Fruit fly (Drosophila melanogaster): ENCODE data around the gene Tl.
A peak's percentile ranks its signal among the peaks of the same experiment; 100 is the strongest.

The Tl gene

DNA sequence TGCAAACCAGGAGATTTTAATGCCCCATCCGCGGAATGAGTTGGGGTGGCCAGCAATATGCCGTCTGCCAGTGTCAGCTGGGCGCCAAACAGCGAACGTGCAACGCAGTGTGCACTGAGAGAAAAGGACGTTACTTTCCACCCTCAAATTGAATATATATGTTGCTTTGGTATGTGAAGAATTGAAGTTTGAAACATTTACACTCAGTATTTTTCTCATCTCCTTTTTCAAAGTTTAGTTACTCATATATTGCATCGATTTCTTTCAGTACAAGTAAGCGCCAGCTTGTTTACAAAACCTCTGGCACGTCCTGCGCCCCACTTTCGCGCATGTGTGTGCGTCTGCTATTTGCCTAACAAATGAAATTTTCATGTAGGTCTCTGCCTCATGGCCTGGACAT lies 60.4 kb downstream of the Tl start:
- TF ChIP-seq CG17801 (GFP tag; optimal IDR thresholded peaks at IDR 0.05; ENCODE audit: partially characterized antibody) = no peak

DNA sequence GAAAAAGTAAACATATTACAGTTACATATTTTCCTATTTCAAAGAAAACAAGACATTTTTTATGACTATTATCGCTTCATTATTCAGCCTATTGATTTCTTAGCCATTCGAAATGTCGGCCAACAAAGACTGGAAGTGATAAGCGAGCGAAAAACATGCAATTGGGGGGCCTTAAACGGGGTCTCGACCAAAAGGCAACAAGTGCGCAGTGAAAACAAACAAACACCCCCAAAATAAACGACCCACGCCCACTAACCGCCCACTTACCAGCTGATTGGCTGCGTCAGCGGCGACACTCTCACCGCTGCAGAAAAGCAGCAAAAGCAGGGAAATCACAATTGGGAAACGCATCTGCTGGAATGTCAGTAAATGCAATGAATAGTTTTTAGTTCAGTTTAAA lies 63.4 kb downstream of the Tl start:
- TF ChIP-seq CG17801 (GFP tag; optimal IDR thresholded peaks at IDR 0.05; ENCODE audit: partially characterized antibody) = no peak

DNA sequence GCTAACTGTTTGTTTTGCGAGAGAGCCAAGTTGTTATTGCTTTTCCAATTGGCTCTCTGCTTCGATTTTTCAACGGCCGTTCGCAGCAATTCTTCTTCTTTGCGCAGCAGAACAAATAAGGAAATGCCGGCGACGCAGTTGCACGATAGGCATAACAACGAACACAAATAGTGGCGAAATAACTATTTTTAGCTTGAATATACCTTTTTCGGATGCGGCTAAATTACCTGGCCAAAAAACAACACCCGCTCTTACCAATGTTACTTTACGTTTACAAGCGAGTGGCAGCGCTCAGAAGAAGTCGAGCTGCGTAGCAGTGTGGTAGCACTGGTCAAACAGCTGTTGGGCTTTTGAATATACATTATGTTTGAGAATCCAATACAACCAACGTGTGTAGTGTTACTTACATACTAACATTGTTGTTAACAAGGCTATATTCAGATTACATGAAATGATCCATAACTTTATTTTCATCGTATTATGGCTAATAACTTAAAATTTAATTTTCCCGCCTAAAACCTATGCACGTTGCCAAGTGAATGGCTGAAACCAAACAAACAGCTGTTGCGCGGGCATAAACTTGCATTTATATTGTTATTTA lies 64.1 kb downstream of the Tl start, which contains the start of the genes Lerp and IntS12:
TSS of gene Lerp (minus strand) at position 283 of the 601 bp plus-strand sequence.
TSS of gene IntS12 (plus strand) at position 529 of the 601 bp plus-strand sequence.
- no peak for TF ChIP-seq CG17801 (GFP tag; optimal IDR thresholded peaks at IDR 0.05; ENCODE audit: partially characterized antibody)

DNA sequence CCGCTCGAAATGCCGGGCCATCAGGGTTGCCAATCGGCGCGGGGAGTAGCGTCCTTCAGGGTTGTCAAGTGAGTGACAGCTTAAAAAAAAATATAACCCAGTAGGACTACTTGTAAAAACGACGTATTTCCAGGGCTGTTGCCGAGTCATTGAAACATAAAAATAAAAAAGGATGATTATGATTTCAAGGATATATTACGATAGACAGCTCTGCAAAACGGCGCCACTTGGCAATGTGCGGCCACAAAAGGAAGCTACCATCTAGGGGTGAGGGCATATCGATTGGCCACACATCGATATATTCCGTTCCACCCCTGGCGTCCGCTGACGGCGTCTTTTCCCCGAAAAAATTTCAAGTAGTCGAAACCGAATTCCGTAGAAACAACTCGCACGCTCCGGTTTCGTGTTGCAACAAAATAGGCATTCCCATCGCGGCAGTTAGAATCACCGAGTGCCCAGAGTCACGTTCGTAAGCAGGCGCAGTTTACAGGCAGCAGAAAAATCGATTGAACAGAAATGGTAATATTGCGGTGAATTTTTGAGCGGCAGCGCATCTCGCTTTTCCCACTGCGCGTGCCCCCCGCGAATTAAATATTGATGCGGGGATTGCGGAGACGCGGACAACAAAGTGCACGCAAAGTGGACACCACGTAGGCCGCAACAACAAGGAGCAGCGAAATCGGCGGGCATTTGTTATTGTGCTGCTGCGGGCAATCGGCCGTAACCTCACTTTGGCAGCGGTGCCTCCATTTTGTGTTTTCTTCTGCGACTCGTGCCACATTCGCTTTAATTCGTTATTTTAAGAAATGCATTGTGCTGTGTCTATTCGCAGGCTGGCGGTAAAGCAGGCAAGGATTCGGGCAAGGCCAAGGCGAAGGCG lies 68.0 kb downstream of the Tl start, which contains the start of the genes ball and His2Av:
TSS of gene ball (minus strand) at position 231 of the 880 bp plus-strand sequence.
TSS of gene His2Av (plus strand) at position 353 of the 880 bp plus-strand sequence.
- peak; percentile 75 for TF ChIP-seq CG17801 (GFP tag; optimal IDR thresholded peaks at IDR 0.05; ENCODE audit: partially characterized antibody)

DNA sequence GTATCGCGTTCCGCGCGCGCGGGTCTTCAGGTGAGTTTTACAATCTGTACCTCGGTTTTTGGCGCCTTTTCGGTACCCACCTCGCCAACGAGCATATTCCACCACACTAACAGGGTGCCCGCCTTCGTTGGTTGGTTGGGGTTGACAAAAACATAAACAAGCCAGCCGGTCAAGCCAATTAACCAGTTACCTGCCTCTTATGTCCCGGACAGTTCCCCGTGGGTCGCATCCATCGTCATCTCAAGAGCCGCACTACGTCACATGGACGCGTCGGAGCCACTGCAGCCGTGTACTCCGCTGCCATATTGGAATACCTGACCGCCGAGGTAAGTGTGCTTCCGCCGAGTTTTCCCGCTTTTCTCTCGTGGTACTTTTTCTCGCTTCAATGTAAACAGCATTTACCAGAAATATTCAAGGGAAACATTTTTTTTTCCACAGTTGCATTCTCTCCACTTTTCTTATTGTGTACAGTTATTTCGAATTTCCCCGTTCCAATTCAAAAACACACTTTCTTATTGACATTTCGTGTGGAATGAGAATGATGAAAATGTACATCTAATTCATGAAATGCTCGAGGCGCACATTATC lies 68.7 kb downstream of the Tl start:
- TF ChIP-seq CG17801 (GFP tag; optimal IDR thresholded peaks at IDR 0.05; ENCODE audit: partially characterized antibody) = no peak

DNA sequence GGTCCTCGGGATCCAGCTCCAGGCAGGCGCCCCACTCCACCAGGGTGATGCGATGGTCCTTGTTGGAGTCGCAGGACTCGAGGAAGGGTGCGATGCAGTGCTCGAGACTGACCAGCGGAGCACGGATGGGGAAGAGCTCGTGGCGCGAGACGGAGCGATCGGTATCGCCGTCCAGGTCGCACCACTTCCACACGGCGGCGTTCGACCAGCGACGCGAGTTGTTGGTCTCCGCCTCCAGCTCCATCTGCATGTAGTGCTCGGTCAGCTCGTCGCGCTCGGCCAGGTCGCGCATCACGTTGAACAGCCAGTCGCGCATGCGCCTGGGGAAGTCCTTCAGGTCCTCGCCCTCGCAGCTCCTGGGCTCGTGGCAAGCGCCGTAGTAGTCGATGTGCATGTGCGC lies 70.6 kb downstream of the Tl start:
- TF ChIP-seq CG17801 (GFP tag; optimal IDR thresholded peaks at IDR 0.05; ENCODE audit: partially characterized antibody) = no peak

DNA sequence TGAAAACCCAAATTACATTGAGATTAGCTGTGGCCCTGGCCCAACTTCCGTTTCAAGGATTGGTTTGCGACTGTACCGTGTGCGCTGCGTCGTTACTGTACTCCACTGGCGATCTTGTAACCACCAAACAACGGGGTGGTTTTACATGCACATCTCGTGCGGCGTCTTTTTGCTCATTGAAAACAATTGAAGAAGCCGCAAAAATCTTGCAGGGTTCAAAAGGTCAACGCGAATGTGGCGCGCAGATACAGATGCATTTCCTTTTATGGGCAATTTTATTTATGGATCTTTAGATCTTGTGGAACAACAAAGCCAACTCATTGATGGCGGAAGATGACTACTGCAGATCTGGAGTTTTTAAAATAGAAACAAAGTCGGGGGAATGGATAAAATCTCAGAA lies 71.7 kb downstream of the Tl start:
- no peak for TF ChIP-seq CG17801 (GFP tag; optimal IDR thresholded peaks at IDR 0.05; ENCODE audit: partially characterized antibody)

DNA sequence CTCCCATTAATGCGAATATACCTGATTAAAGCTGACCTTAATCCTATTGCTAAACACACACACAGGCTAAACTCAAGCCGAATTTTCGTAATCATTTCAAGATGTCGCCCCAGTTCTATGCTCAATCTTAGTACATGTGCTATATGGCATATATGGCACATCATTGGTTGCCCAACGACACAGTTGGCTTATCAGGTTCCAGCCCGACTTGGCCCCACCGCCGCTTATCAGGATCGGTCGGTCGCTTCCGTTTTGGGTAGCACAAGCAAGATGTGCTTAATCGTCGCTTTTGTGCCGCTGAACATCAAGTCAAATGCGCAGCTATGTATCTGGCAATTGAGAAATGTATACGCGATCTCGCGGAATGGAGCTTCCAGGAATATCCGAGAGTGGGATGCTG lies 72.2 kb downstream of the Tl start:
- no peak for TF ChIP-seq CG17801 (GFP tag; optimal IDR thresholded peaks at IDR 0.05; ENCODE audit: partially characterized antibody)

DNA sequence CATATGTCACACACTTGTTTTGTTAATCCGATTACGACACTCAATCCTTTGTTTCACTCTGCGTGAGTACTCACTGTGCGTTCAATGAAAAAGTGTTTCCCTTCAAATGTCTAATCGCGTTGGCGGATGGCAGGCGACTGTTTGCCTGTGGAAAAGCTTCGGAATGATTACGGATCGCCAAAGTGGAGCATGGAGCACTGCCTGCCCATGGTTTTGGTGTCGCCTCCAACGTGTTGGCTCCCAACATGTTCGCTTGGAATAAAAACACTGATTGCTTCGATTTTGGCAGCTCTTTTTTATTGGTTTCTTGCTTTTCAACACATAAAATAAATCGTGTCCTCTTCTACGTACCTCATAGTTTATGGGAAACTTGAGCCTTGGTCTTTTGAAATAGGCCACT lies 73.0 kb downstream of the Tl start, which contains the start of gene SPARC:
TSS of gene SPARC (minus strand) at position 144 of the 400 bp plus-strand sequence.
- no peak for TF ChIP-seq CG17801 (GFP tag; optimal IDR thresholded peaks at IDR 0.05; ENCODE audit: partially characterized antibody)

DNA sequence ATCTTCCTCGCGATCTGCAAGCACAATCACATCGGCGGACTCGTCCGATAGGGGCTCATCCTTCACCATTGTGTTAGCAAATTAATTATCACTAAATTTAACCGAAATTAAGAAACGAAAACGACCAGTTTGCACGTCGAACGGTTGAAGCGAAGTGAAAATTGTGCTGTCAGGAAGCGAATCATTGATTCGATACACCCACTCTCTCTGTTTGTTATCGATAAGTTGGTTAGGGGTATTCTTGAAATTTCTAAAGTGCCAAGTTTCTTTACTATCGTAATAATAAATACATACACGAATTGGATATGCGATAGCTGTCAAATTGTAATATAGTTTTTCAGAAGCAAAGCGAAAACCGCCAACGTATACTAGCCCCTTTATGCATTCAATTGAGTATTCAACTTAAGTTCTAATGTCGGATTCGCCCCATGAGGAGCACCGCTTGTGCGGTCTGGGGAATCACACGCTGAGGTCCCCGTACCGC lies 76.7 kb downstream of the Tl start, which contains the start of gene Rb97D:
TSS of gene Rb97D (minus strand) at position 199 of the 484 bp plus-strand sequence.
- TF ChIP-seq CG17801 (GFP tag; optimal IDR thresholded peaks at IDR 0.05; ENCODE audit: partially characterized antibody) = peak; percentile 50

DNA sequence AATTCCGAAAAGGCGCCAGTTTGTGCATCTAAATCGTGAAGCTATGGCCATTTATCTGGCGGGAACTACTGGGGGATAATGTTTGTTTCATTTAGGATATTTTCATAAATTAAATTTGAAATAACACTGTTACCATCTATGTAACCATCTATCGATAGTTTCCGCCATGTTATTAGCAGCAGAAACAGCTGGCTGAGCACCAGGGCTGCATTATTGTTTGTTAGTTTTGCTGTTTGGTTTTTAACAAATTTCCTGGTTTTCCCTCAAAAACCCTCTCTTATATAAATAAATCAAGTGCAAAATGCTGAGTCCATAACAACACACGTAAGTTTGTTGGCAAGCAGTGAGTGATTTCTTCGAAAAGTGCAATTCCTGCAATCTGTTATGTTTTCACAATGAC lies 77.6 kb downstream of the Tl start, which contains the start of gene CG5500:
TSS of gene CG5500 (plus strand) at position 199 of the 400 bp plus-strand sequence.
- TF ChIP-seq CG17801 (GFP tag; optimal IDR thresholded peaks at IDR 0.05; ENCODE audit: partially characterized antibody) = peak; percentile 38

DNA sequence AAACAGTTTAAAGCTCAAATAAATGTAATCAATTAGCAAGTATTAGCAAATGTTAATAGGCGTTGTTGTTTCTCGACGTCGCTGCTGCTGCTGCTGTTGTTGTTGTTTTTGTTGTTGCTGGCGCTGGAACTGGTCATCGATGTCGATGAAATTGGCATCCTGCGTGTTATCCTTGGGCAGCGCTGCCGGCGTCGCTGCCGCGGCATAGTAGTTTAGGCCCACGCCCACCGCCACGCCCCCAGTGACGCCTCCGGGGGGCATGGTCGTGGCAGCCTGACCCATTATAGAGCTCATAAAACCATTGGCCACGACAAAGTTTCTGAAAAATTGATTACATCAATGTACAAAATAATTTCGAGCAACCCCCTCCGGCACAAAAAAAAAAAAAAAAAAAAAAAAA lies 78.0 kb downstream of the Tl start:
- TF ChIP-seq CG17801 (GFP tag; optimal IDR thresholded peaks at IDR 0.05; ENCODE audit: partially characterized antibody) = no peak

DNA sequence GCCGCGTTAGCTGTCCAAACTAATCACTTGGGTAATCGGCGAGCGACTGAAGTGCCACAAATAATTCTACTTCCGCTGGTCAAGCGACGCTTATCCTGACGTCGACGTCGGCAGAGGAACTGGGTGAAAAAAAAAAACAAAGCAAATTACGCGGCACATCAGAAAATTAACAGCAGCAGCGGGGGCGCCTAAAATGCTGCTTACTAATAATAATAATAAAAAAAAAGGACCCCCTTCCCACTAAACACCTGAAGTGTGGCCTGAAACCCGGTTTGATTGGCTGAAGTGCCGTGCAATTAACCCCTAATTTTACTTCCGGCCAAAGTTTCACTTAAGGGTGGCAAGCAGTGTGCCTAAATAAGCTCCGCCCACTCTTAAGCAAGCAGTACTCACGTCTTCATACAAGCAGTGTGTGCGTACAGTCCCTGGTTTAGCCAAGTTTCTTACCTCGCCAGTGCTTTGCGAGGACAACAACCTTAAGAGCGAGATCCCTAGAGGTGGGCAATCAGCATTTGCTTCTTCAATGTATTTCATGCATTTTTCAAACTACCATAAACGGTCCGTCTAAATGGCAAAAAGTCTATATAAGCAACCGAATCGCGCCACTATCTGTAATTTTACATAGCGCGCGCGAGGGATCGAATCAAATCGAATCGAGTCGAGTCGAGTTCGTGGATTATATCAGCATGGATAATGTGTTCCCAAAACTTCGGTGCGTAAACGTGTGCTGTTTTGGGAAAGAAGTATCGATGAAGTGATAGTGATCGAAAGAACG lies 82.5 kb downstream of the Tl start, which contains the start of the genes ro and T48:
TSS of gene ro (minus strand) at position 51 of the 775 bp plus-strand sequence.
TSS of gene T48 (plus strand) at position 614 of the 775 bp plus-strand sequence.
- peak; percentile 53 for TF ChIP-seq CG17801 (GFP tag; optimal IDR thresholded peaks at IDR 0.05; ENCODE audit: partially characterized antibody)
